Fruit fly (Drosophila melanogaster) whole organism, adult: Measurements from ENCODE around the gene CG5194.

Source experiments
- CG14711 ChIP-seq: fragments of 200-800 bp; sonication (Bioruptor generic); optimal IDR thresholded peaks from 2 replicates; lab custom pipeline; 2018; ENCODE audit warnings: missing biosample characterization, mild to moderate bottlenecking, missing genetic modification characterization, moderate library complexity
- CG1620 ChIP-seq: fragments of 200-800 bp; sonication (Bioruptor generic); optimal IDR thresholded peaks from 2 replicates; lab custom pipeline; 2016; ENCODE audit warnings: missing biosample characterization, missing genetic modification characterization
- CG5204 ChIP-seq: fragments of 200-800 bp; sonication (Bioruptor generic); optimal IDR thresholded peaks from 2 replicates; lab custom pipeline; 2016; ENCODE audit warnings: missing biosample characterization, missing genetic modification characterization
- CG7045 ChIP-seq: fragments of 200-800 bp; sonication (Bioruptor generic); optimal IDR thresholded peaks from 2 replicates; lab custom pipeline; 2017; ENCODE audit warnings: missing biosample characterization, mild to moderate bottlenecking, missing genetic modification characterization
- Clk ChIP-seq: fragments of 200-800 bp; sonication (Bioruptor generic); optimal IDR thresholded peaks from 2 replicates; lab custom pipeline; 2017; ENCODE audit warnings: missing biosample characterization, missing genetic modification characterization
- Hr96 ChIP-seq: fragments of 200-800 bp; sonication (Bioruptor generic); optimal IDR thresholded peaks from 2 replicates; lab custom pipeline; 2016; ENCODE audit warnings: missing biosample characterization, missing genetic modification characterization
- bab1 ChIP-seq: fragments of 200-800 bp; sonication (Bioruptor generic); optimal IDR thresholded peaks from 3 replicates; lab custom pipeline; 2019; ENCODE audit warnings: missing biosample characterization, mild to moderate bottlenecking, missing genetic modification characterization, moderate library complexity
- cic ChIP-seq: fragments of 200-800 bp; sonication (Bioruptor generic); optimal IDR thresholded peaks from 2 replicates; lab custom pipeline; 2017; ENCODE audit warnings: missing biosample characterization, mild to moderate bottlenecking, missing genetic modification characterization, moderate library complexity
- cnc ChIP-seq, 2 experiments: fragments of >200 bp; optimal IDR thresholded peaks; 2 replicates each; lab custom pipeline; 2017
- kay ChIP-seq: fragments of 200-800 bp; sonication (Bioruptor generic); peaks from one replicate; lab custom pipeline; 2016; ENCODE audit warnings: missing biosample characterization, missing genetic modification characterization, borderline replicate concordance
- ovo ChIP-seq: fragments of 200-800 bp; sonication (Bioruptor generic); optimal IDR thresholded peaks from 2 replicates; lab custom pipeline; 2016; ENCODE audit warnings: missing biosample characterization, missing genetic modification characterization
- pad ChIP-seq: fragments of 200-800 bp; sonication (Bioruptor generic); optimal IDR thresholded peaks from 3 replicates; lab custom pipeline; 2017; ENCODE audit warnings: missing biosample characterization, missing genetic modification characterization, mild to moderate bottlenecking, moderate library complexity, missing genetic modification reagents
- tj ChIP-seq: fragments of 200-800 bp; sonication (Bioruptor generic); optimal IDR thresholded peaks from 3 replicates; lab custom pipeline; 2017; ENCODE audit warnings: missing biosample characterization, mild to moderate bottlenecking, missing genetic modification characterization, moderate library complexity

DNA sequence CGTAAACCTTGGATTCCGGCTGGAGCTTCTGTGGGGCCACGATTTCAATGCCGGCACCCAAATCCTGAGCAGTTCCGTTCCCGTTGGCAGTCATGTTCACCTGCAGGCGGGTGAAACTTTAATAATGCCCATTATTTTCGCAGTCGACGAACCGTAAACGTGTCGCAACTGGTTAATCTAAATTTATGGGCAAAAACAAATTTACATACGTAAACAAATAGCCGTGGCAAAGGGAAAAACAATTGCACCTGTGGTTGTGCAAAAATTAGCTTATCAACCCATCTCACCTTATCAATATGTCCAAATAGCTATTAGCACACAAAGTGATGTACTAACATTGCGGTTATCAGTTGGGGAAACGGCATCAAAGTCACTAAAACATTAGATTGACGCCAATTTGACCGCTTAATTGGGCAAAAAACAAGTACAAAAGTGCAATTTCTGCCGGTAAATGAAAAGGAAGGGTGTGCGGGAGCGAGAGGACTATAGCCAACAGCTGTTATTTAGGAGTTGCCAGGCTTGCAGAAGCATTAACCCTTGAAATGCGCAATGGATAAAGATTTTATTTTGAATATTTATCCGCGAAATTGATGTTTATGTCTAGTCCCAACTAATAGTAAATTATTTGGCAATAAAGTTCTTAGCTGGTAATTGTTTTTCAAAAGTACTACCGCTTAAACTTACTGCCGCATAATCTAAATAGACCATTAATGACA is 24.3 kb downstream of the CG5194 start:
- TF ChIP-seq pad (no peak), bab1 (GFP tag; lab: Kevin White, UChicago) (no peak), cic (GFP tag; lab: Kevin White, UChicago) (peak; percentile 79), kay (peak; percentile 7), Clk (no peak), CG7045 (peak; percentile 60), cnc (optimal IDR thresholded peaks at IDR 0.05; lab: Kevin White, UChicago) (no peak), CG1620 (GFP tag; lab: Kevin White, UChicago) (no peak), tj (GFP tag; lab: Kevin White, UChicago) (peak; percentile 25), CG5204 (no peak), CG14711 (tag; lab: Kevin White, UChicago) (peak; percentile 89), ovo (GFP tag; lab: Kevin White, UChicago) (no peak), Hr96 (GFP tag; lab: Kevin White, UChicago) (peak; percentile 8)
